Worm (Caenorhabditis elegans) whole organism, dauer: Measurements from ENCODE around the gene slc-36.1.
"Not testable (repeated sequence)": the region's sequence is repeated elsewhere in the genome, so short reads cannot be mapped to it uniquely, and the experiment has no call there.

ENCODE experiments used
- unc-62 ChIP-seq: sonication (generic microtip); optimal IDR thresholded peaks from 2 replicates; lab custom pipeline; 2017; ENCODE audit warnings: missing biosample characterization, missing genetic modification reagents, missing genetic modification characterization

Gene slc-36.1

ce11 chrIII:13296289-13296874, 10.9 kb upstream of the slc-36.1 start, which contains the start of gene npp-18:
npp-18 (plus strand) TSS chrIII:13296853.
- not testable (repeated sequence) for TF ChIP-seq unc-62 (GFP tag; lab: Kevin White, UChicago)

ce11 chrIII:13298722-13299431, 8.4 kb upstream of the slc-36.1 start, which contains the start of gene pgm-2:
pgm-2 (plus strand) TSS chrIII:13299378.
- no peak for TF ChIP-seq unc-62 (GFP tag; lab: Kevin White, UChicago)

DNA sequence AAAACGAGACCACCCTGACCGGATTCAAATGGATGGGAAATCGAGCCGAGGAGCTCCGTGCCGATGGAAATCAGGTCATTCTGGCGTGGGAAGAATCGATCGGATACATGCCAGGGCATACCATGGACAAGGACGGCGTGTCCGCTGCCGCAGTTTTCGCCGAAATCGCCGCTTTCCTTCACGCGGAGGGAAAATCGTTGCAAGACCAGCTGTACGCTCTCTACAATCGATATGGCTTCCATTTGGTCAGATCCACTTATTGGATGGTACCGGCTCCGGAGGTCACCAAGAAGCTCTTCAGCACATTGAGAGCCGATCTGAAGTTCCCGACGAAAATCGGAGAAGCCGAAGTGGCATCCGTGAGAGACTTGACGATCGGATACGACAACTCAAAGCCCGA, 5.3 kb upstream of the slc-36.1 start:
- TF ChIP-seq unc-62 (GFP tag; lab: Kevin White, UChicago), result no peak

- TF ChIP-seq unc-62 (GFP tag; lab: Kevin White, UChicago), result no peak
These were observed 4.7 kb upstream of the slc-36.1 start for ce11 chrIII:13302578-13302977.

- TF ChIP-seq unc-62 (GFP tag; lab: Kevin White, UChicago), result no peak
These were observed 1.8 kb upstream of the slc-36.1 start for ce11 chrIII:13305537-13305936.

ce11 chrIII:13310552-13310951, 3.2 kb downstream of the slc-36.1 start:
- no peak for TF ChIP-seq unc-62 (GFP tag; lab: Kevin White, UChicago)

ce11 chrIII:13313788-13314187, 6.5 kb downstream of the slc-36.1 start, which contains the start of gene Y43F4B.10:
Y43F4B.10 (plus strand) TSS chrIII:13314068.
- TF ChIP-seq unc-62 (GFP tag; lab: Kevin White, UChicago), result no peak

ce11 chrIII:13314636-13315035, 7.3 kb downstream of the slc-36.1 start:
- no peak for TF ChIP-seq unc-62 (GFP tag; lab: Kevin White, UChicago)

- no peak for TF ChIP-seq unc-62 (GFP tag; lab: Kevin White, UChicago)
These were observed 7.8 kb downstream of the slc-36.1 start, which contains the start of gene dph-7 for ce11 chrIII:13315071-13315470. dph-7 (plus strand) TSS chrIII:13315123.

ce11 chrIII:13316935-13317334, 9.6 kb downstream of the slc-36.1 start:
- TF ChIP-seq unc-62 (GFP tag; lab: Kevin White, UChicago), result no peak

ce11 chrIII:13317383-13317911, 10.1 kb downstream of the slc-36.1 start:
- TF ChIP-seq unc-62 (GFP tag; lab: Kevin White, UChicago), result no peak

- no peak for TF ChIP-seq unc-62 (GFP tag; lab: Kevin White, UChicago)
These were observed 15.3 kb downstream of the slc-36.1 start, which contains the start of gene F53A2.11 for ce11 chrIII:13322578-13322977. F53A2.11 (minus strand) TSS chrIII:13322678.

- no peak for TF ChIP-seq unc-62 (GFP tag; lab: Kevin White, UChicago)
These were observed 17.4 kb downstream of the slc-36.1 start, which contains the start of gene F53A2.1 for ce11 chrIII:13324739-13325138. F53A2.1 (minus strand) TSS chrIII:13324839.

DNA sequence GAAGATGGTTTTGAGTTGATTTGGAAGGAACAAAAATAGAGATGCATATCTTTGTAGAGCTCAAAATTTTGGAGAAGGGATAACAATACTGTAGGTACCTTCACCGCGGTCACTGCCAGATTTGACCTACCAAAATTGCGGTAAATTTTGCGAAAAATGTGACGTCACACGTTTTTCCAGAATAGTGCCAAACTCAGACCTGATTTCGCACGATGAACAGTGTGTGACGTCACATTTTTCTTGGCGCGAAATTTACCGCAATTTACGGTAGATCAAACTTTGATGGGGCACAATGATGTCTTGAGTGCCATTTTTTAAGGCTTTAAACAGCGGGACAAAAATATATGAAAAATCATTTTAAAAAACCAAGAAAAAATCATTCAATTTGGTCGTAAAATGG, 21.6 kb downstream of the slc-36.1 start:
- TF ChIP-seq unc-62 (GFP tag; lab: Kevin White, UChicago), result no peak

- no peak for TF ChIP-seq unc-62 (GFP tag; lab: Kevin White, UChicago)
These were observed 26.5 kb downstream of the slc-36.1 start, which contains the start of gene sdz-20 for ce11 chrIII:13333754-13334153. sdz-20 (plus strand) TSS chrIII:13334054.

DNA sequence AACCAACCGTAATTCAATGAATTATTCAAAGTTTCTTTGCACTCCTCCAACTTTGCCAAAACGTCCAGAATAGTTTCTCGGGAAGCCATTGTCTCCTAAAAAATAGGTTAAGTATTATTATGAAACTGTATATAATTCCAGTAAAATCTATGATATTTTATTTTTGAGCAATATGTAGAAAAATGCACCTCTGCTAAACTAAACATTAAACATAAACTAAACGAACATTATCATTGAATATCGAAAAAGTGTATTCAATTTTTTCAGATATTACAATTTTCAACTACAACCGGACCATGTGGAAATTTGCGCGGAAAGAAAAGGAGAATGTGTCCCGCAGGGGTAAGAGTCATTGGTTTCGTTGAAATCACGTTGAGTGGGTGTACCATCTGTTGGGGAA, 32.4 kb downstream of the slc-36.1 start, which contains the start of gene F53A2.3:
Gene F53A2.3, minus strand, starts transcription at position 101 of the 400 bp plus-strand sequence.
- TF ChIP-seq unc-62 (GFP tag; lab: Kevin White, UChicago), result no peak
